Worm (Caenorhabditis elegans) whole organism, mixed stage, embryonic: ENCODE results near the gene tag-280.

ENCODE experiments used
- elt-3 ChIP-seq: fragments of 150-350 bp; optimal IDR thresholded peaks from 2 replicates; lab custom pipeline; 2014; ENCODE audit warnings: missing biosample characterization, missing genetic modification characterization
- sem-2 ChIP-seq: fragments of 200-800 bp; sonication (Bioruptor generic); optimal IDR thresholded peaks from 2 replicates; lab custom pipeline; 2018; ENCODE audit warnings: mild to moderate bottlenecking, missing genetic modification characterization, missing compliant biosample characterization
- snpc-4 ChIP-seq: fragments of 150-350 bp; optimal IDR thresholded peaks from 2 replicates; lab custom pipeline; 2014; ENCODE audit warnings: missing biosample characterization, missing genetic modification characterization
- unc-62 ChIP-seq: fragments of 150-350 bp; optimal IDR thresholded peaks from 2 replicates; lab custom pipeline; 2014; ENCODE audit warnings: missing biosample characterization, missing genetic modification reagents, missing genetic modification characterization
- zip-8 ChIP-seq: fragments of 150-350 bp; optimal IDR thresholded peaks from 2 replicates; lab custom pipeline; 2014; ENCODE audit warnings: missing biosample characterization, missing genetic modification characterization
- ztf-11 ChIP-seq: fragments of 150-350 bp; optimal IDR thresholded peaks from 2 replicates; lab custom pipeline; 2014; ENCODE audit warnings: missing biosample characterization, missing genetic modification characterization

- TF ChIP-seq unc-62, result no peak
- no peak for TF ChIP-seq ztf-11 (tag; lab: Kevin White, UChicago)
- TF ChIP-seq snpc-4, result no peak
- TF ChIP-seq sem-2 (GFP tag; lab: Kevin White, UChicago), result no peak
- TF ChIP-seq zip-8, result no peak
- no peak for TF ChIP-seq elt-3
Observed at ce11 chrII:12459422-12459821, 1.0 kb upstream of the tag-280 start, which contains the start of gene tag-281.
